Worm (Caenorhabditis elegans): ENCODE data around the gene eif-3.F.

DNA sequence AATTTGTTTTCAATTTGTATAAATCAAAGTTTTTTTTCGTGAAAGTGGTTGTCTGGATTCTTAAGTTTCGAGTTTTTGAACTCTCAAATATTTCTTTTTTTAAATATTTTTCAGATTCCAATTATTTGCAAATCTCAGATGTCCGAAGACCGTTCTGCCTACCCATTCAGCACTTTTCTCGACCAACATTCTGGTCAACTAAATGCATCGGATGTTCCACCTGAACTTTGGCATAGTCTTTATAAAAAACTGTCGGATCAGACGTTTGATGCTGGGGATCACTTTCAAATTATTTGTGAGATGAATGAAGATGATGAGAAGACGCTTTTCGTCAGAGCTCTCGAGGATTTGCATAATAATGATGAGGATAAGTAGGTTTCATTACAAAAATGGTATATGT, 7.4 kb downstream of the eif-3.F start, which contains the start of gene ttll-12:
- TF ChIP-seq ets-7 (tag; optimal IDR thresholded peaks at IDR 0.05) (no peak), F13C5.2 (tag; optimal IDR thresholded peaks at IDR 0.05) (no peak), flt-1 (GFP tag; IDR thresholded peaks at IDR 0.05) (no peak), hmbx-1 (tag; optimal IDR thresholded peaks at IDR 0.05) (no peak), aly-1 (tag; optimal IDR thresholded peaks at IDR 0.05) (no peak)
